Worm (Caenorhabditis elegans) whole organism, L3 larva: ENCODE results near the gene djr-1.1.

Source experiments
- R02D3.7 ChIP-seq: fragments of 150-350 bp; optimal IDR thresholded peaks from 2 replicates; lab custom pipeline; 2014; ENCODE audit warnings: missing biosample characterization, missing genetic modification characterization
- aly-2 ChIP-seq: fragments of 150-350 bp; optimal IDR thresholded peaks from 2 replicates; lab custom pipeline; 2014; ENCODE audit warnings: missing biosample characterization, missing genetic modification characterization
- ceh-16 ChIP-seq: sonication (generic microtip); optimal IDR thresholded peaks from 2 replicates; lab custom pipeline; 2017; ENCODE audit warnings: missing biosample characterization, missing genetic modification characterization
- ceh-28 ChIP-seq: fragments of 150-350 bp; optimal IDR thresholded peaks from 2 replicates; lab custom pipeline; 2014; ENCODE audit warnings: missing biosample characterization, missing genetic modification reagents, missing genetic modification characterization
- ceh-82 ChIP-seq: fragments of 150-350 bp; optimal IDR thresholded peaks from 2 replicates; lab custom pipeline; 2014; ENCODE audit warnings: missing biosample characterization, missing genetic modification characterization
- ceh-9 ChIP-seq: sonication (generic microtip); optimal IDR thresholded peaks from 2 replicates; lab custom pipeline; 2018; ENCODE audit warnings: missing biosample characterization, missing genetic modification characterization
- daf-12 ChIP-seq: fragments of 150-350 bp; optimal IDR thresholded peaks from 2 replicates; lab custom pipeline; 2014; ENCODE audit warnings: missing biosample characterization, missing genetic modification reagents, missing genetic modification characterization
- egl-27 ChIP-seq: sonication (generic microtip); optimal IDR thresholded peaks from 4 replicates; lab custom pipeline; 2017; ENCODE audit warnings: missing biosample characterization, missing genetic modification reagents, missing genetic modification characterization
- elt-1 ChIP-seq: fragments of 150-350 bp; optimal IDR thresholded peaks from 2 replicates; lab custom pipeline; 2014; ENCODE audit warnings: missing biosample characterization, missing genetic modification characterization
- elt-3 ChIP-seq, 3 experiments: fragments of 150-350 bp in 1 of 3; sonication (generic microtip) in 2 of 3; optimal IDR thresholded peaks; 2 replicates in 2 of 3; 4 replicates in 1 of 3; lab custom pipeline; 2014 to 2017; ENCODE audit warnings: missing biosample characterization in 3 of 3, missing genetic modification characterization in 3 of 3
- eor-1 ChIP-seq, 2 experiments: fragments of 150-350 bp; optimal IDR thresholded peaks; 2 replicates each; lab custom pipeline; 2014 to 2018; ENCODE audit warnings: missing biosample characterization in 2 of 2, missing genetic modification characterization in 2 of 2
- fkh-2 ChIP-seq: fragments of 150-350 bp; optimal IDR thresholded peaks from 2 replicates; lab custom pipeline; 2014; ENCODE audit warnings: missing biosample characterization, missing genetic modification reagents, missing genetic modification characterization
- fos-1 ChIP-seq: fragments of 150-350 bp; optimal IDR thresholded peaks from 2 replicates; lab custom pipeline; 2014; ENCODE audit warnings: missing biosample characterization, missing genetic modification characterization
- hmg-11 ChIP-seq: sonication (generic microtip); optimal IDR thresholded peaks from 2 replicates; lab custom pipeline; 2016; ENCODE audit warnings: missing genetic modification characterization, missing compliant biosample characterization
- jun-1 ChIP-seq: fragments of 150-350 bp; optimal IDR thresholded peaks from 2 replicates; lab custom pipeline; 2014; ENCODE audit warnings: missing biosample characterization, missing genetic modification reagents, missing genetic modification characterization
- lin-15B ChIP-seq: fragments of 150-350 bp; optimal IDR thresholded peaks from 2 replicates; lab custom pipeline; 2014; ENCODE audit warnings: missing biosample characterization, missing genetic modification characterization
- lin-39 ChIP-seq: fragments of 150-350 bp; optimal IDR thresholded peaks from 2 replicates; lab custom pipeline; 2018; ENCODE audit warnings: missing biosample characterization, missing genetic modification reagents, missing genetic modification characterization
- mml-1 ChIP-seq: fragments of 150-350 bp; sonication (generic microtip); optimal IDR thresholded peaks from 3 replicates; lab custom pipeline; 2014; ENCODE audit warnings: missing biosample characterization, missing genetic modification characterization
- nhr-11 ChIP-seq: fragments of 150-350 bp; optimal IDR thresholded peaks from 2 replicates; lab custom pipeline; 2014; ENCODE audit warnings: missing biosample characterization, missing genetic modification characterization
- nhr-12 ChIP-seq: fragments of 150-350 bp; optimal IDR thresholded peaks from 2 replicates; lab custom pipeline; 2014; ENCODE audit warnings: missing biosample characterization, missing genetic modification characterization
- nhr-23 ChIP-seq: fragments of 150-350 bp; optimal IDR thresholded peaks from 2 replicates; lab custom pipeline; 2014; ENCODE audit warnings: missing biosample characterization, missing genetic modification reagents, missing genetic modification characterization
- nhr-237 ChIP-seq: fragments of 150-350 bp; optimal IDR thresholded peaks from 2 replicates; lab custom pipeline; 2014; ENCODE audit warnings: missing biosample characterization, missing genetic modification characterization
- nhr-28 ChIP-seq: fragments of 150-350 bp; optimal IDR thresholded peaks from 2 replicates; lab custom pipeline; 2014; ENCODE audit warnings: missing biosample characterization, missing genetic modification characterization
- nhr-43 ChIP-seq: sonication (generic microtip); optimal IDR thresholded peaks from 2 replicates; lab custom pipeline; 2016; ENCODE audit warnings: mild to moderate bottlenecking, missing genetic modification characterization, missing compliant biosample characterization; ENCODE audit not compliant: poor library complexity, severe bottlenecking
- nhr-76 ChIP-seq: fragments of 150-350 bp; sonication (generic microtip); optimal IDR thresholded peaks from 5 replicates; lab custom pipeline; 2014; ENCODE audit warnings: missing biosample characterization, missing genetic modification characterization
- pha-4 ChIP-seq: fragments of 150-350 bp; optimal IDR thresholded peaks from 2 replicates; lab custom pipeline; 2014; ENCODE audit warnings: missing biosample characterization, missing genetic modification reagents, missing genetic modification characterization
- sea-2 ChIP-seq: fragments of 150-350 bp; sonication (generic microtip); optimal IDR thresholded peaks from 4 replicates; lab custom pipeline; 2014; ENCODE audit warnings: missing biosample characterization, missing genetic modification reagents, missing genetic modification characterization
- skn-1 ChIP-seq: fragments of 150-350 bp; optimal IDR thresholded peaks from 2 replicates; lab custom pipeline; 2014; ENCODE audit warnings: missing biosample characterization, missing genetic modification characterization
- unc-39 ChIP-seq: sonication (generic microtip); optimal IDR thresholded peaks from 4 replicates; lab custom pipeline; 2017; ENCODE audit warnings: missing biosample characterization, missing genetic modification characterization
- unc-62 ChIP-seq: fragments of 150-350 bp; sonication (generic microtip); optimal IDR thresholded peaks from 4 replicates; lab custom pipeline; 2014; ENCODE audit warnings: missing biosample characterization, missing genetic modification reagents, missing genetic modification characterization
- zag-1 ChIP-seq: fragments of 150-350 bp; optimal IDR thresholded peaks from 2 replicates; lab custom pipeline; 2014; ENCODE audit warnings: missing biosample characterization, missing genetic modification characterization
- ztf-11 ChIP-seq: fragments of 150-350 bp; optimal IDR thresholded peaks from 2 replicates; lab custom pipeline; 2014; ENCODE audit warnings: missing biosample characterization, missing genetic modification characterization
- ztf-4 ChIP-seq: fragments of 150-350 bp; optimal IDR thresholded peaks from 2 replicates; lab custom pipeline; 2014; ENCODE audit warnings: missing biosample characterization, missing genetic modification characterization

Gene djr-1.1

ce11 chrII:257519-257918 is 32.9 kb upstream of the djr-1.1 start, which contains the start of gene cat-2:
TSS of gene cat-2 (plus strand) at chrII:257819.
- TF ChIP-seq unc-39 (tag; lab: Kevin White, UChicago) = no peak
- no peak for TF ChIP-seq R02D3.7
- TF ChIP-seq elt-3 (tag; optimal IDR thresholded peaks at IDR 0.05; lab: Kevin White, UChicago) = no peak
- peak; percentile 29 for TF ChIP-seq lin-39
- TF ChIP-seq nhr-237 (tag; lab: Kevin White, UChicago) = no peak

ce11 chrII:263563-263962 is 26.8 kb upstream of the djr-1.1 start, which contains the start of gene scc-2:
TSS of gene scc-2 (minus strand) at chrII:263663.
- TF ChIP-seq R02D3.7 = no peak
- TF ChIP-seq sea-2 (GFP tag; lab: Kevin White, UChicago) = no peak
- TF ChIP-seq elt-3 (tag; optimal IDR thresholded peaks at IDR 0.05; lab: Kevin White, UChicago) = no peak
- no peak for TF ChIP-seq jun-1 (tag; lab: Kevin White, UChicago)
- no peak for TF ChIP-seq nhr-11 (tag; lab: Kevin White, UChicago)

- TF ChIP-seq nhr-23 (tag; lab: Kevin White, UChicago) (no peak), sea-2 (GFP tag; lab: Kevin White, UChicago) (no peak), ztf-4 (tag; lab: Kevin White, UChicago) (no peak), pha-4 (tag; lab: Kevin White, UChicago) (no peak), skn-1 (tag; lab: Kevin White, UChicago) (no peak), ztf-11 (tag; lab: Kevin White, UChicago) (no peak), hmg-11 (no peak), lin-15B (tag; lab: Kevin White, UChicago) (no peak), fkh-2 (tag; lab: Kevin White, UChicago) (no peak), nhr-43 (no peak), aly-2 (tag; lab: Kevin White, UChicago) (no peak), nhr-12 (tag; lab: Kevin White, UChicago) (no peak), nhr-28 (no peak), unc-39 (tag; lab: Kevin White, UChicago) (no peak), R02D3.7 (no peak), mml-1 (tag; lab: Kevin White, UChicago) (no peak), daf-12 (tag; lab: Kevin White, UChicago) (no peak)
These were observed 26.3 kb upstream of the djr-1.1 start, which contains the start of gene B0432.14 for ce11 chrII:264053-264452. TSS of gene B0432.14 (plus strand) at chrII:264353.

- TF ChIP-seq unc-62 (no peak), sea-2 (GFP tag; lab: Kevin White, UChicago) (no peak), nhr-43 (no peak), ceh-82 (tag; lab: Kevin White, UChicago) (no peak), fos-1 (tag; lab: Kevin White, UChicago) (no peak), nhr-11 (tag; lab: Kevin White, UChicago) (no peak), zag-1 (tag; lab: Kevin White, UChicago) (no peak), elt-3 (tag; optimal IDR thresholded peaks at IDR 0.05; lab: Kevin White, UChicago) (no peak), nhr-237 (tag; lab: Kevin White, UChicago) (no peak), lin-15B (tag; lab: Kevin White, UChicago) (no peak)
These were observed 16.5 kb upstream of the djr-1.1 start, which contains the start of gene B0432.7 for ce11 chrII:273872-274271. TSS of gene B0432.7 (minus strand) at chrII:273972.

- TF ChIP-seq nhr-76 (tag; lab: Kevin White, UChicago) = no peak
- TF ChIP-seq elt-3 (tag; optimal IDR thresholded peaks at IDR 0.05; lab: Kevin White, UChicago) = no peak
- TF ChIP-seq elt-1 (tag; lab: Kevin White, UChicago) = no peak
- no peak for TF ChIP-seq egl-27 (tag; lab: Kevin White, UChicago)
- TF ChIP-seq ceh-82 (tag; lab: Kevin White, UChicago) = no peak
- no peak for TF ChIP-seq ceh-16 (tag; lab: Kevin White, UChicago)
- TF ChIP-seq pha-4 (tag; lab: Kevin White, UChicago) = no peak
- no peak for TF ChIP-seq hmg-11
These were observed 11.7 kb upstream of the djr-1.1 start, which contains the start of gene B0432.8 for ce11 chrII:278636-279035. TSS of gene B0432.8 (minus strand) at chrII:278736.

ce11 chrII:282483-282882 is 7.9 kb upstream of the djr-1.1 start, which contains the start of gene trul-1:
TSS of gene trul-1 (minus strand) at chrII:282583.
- TF ChIP-seq unc-62 (no peak), zag-1 (tag; lab: Kevin White, UChicago) (no peak), nhr-11 (tag; lab: Kevin White, UChicago) (no peak), nhr-76 (tag; lab: Kevin White, UChicago) (no peak), ceh-28 (tag; lab: Kevin White, UChicago) (no peak), fkh-2 (tag; lab: Kevin White, UChicago) (no peak), mml-1 (tag; lab: Kevin White, UChicago) (no peak), lin-39 (no peak), sea-2 (GFP tag; lab: Kevin White, UChicago) (no peak), ceh-9 (no peak), jun-1 (tag; lab: Kevin White, UChicago) (no peak), nhr-28 (no peak), ceh-16 (tag; lab: Kevin White, UChicago) (no peak), ceh-82 (tag; lab: Kevin White, UChicago) (no peak), nhr-43 (no peak), eor-1 (tag; optimal IDR thresholded peaks at IDR 0.05; lab: Kevin White, UChicago) (no peak), nhr-23 (tag; lab: Kevin White, UChicago) (no peak), egl-27 (tag; lab: Kevin White, UChicago) (no peak)
